Fruit fly (Drosophila melanogaster): ENCODE data around the gene CG12499.
A peak's percentile ranks its signal among the peaks of the same experiment; 100 is the strongest.

CG12499 gene

DNA sequence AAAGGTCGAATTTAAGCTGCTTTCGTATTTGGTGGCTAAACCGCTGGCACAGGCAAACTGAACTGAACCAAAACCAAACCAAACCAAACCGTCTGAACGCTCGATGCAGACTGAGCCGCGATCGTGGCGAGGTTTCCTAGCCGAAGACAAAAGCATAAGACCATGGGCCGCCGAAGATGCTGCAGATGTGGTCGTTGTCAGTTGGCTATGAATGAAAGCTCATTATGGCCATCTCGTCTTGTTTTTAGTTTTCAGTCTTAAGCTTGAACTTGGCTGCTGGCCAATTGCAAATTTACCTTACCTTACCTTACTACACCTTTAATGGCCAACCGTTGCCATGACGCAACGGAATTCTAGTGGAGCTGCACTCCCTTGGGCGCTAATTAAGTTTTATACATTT lies 10.3 kb downstream of the CG12499 start, which contains the start of gene CG13847:
TSS of gene CG13847 (minus strand) at position 101 of the 400 bp plus-strand sequence.
- no peak for TF ChIP-seq CG32121 (GFP tag; IDR thresholded peaks at IDR 0.05)
- no peak for TF ChIP-seq gl (tag; optimal IDR thresholded peaks at IDR 0.05)
- no peak for TF ChIP-seq CG34367 (tag; optimal IDR thresholded peaks at IDR 0.05)
- TF ChIP-seq CG15710 (tag; optimal IDR thresholded peaks at IDR 0.05): no peak
- TF ChIP-seq D1 (tag; optimal IDR thresholded peaks at IDR 0.05): no peak
- no peak for TF ChIP-seq CG9948 (tag; optimal IDR thresholded peaks at IDR 0.05)
- no peak for TF ChIP-seq CG8159 (tag; optimal IDR thresholded peaks at IDR 0.05)
- no peak for TF ChIP-seq CG8301 (tag; optimal IDR thresholded peaks at IDR 0.05)
- TF ChIP-seq Ets98B (GFP tag; IDR thresholded peaks at IDR 0.05): no peak
- TF ChIP-seq CG4496 (GFP tag; IDR thresholded peaks at IDR 0.05): no peak
- TF ChIP-seq CG12605 (GFP tag; IDR thresholded peaks at IDR 0.05): no peak
- no peak for TF ChIP-seq CG14655 (GFP tag; optimal IDR thresholded peaks at IDR 0.05)

DNA sequence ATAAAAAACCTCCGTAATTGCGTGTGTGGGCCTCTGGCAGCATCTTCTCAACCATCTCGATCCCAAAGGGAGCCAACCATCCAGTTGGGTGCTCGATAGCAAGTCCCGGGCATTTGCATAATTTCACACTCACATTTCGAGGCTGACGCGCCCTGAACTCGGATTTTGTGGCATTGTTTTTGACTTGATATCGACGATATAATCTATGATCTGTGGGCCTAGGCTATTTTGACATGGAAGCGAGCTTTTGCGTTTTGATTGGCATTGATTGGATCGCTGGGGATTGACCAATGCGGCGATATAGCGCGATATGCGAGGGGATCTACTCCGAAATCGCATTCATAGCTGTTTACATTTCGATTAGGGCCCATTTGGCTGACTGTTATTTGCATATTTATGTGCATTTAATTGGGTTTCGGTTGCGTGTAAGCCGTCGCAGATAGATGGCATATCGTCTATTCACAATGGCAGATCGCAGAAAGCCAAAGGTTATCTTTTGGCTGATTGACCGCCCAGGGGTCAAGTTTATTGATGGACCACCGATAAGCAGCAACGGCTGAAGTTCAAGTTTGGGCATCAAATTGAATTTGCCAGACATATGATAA lies 14.1 kb downstream of the CG12499 start:
- TF ChIP-seq CG32121 (GFP tag; IDR thresholded peaks at IDR 0.05) (no peak), CG15710 (tag; optimal IDR thresholded peaks at IDR 0.05) (no peak), gl (tag; optimal IDR thresholded peaks at IDR 0.05) (no peak), CG12605 (GFP tag; IDR thresholded peaks at IDR 0.05) (no peak), Snoo (tag; optimal IDR thresholded peaks at IDR 0.05) (no peak), CG17806 (tag; optimal IDR thresholded peaks at IDR 0.05) (no peak), Ets98B (GFP tag; IDR thresholded peaks at IDR 0.05) (no peak), CG10348 (GFP tag; IDR thresholded peaks at IDR 0.05) (no peak), CG14655 (GFP tag; optimal IDR thresholded peaks at IDR 0.05) (no peak)

DNA sequence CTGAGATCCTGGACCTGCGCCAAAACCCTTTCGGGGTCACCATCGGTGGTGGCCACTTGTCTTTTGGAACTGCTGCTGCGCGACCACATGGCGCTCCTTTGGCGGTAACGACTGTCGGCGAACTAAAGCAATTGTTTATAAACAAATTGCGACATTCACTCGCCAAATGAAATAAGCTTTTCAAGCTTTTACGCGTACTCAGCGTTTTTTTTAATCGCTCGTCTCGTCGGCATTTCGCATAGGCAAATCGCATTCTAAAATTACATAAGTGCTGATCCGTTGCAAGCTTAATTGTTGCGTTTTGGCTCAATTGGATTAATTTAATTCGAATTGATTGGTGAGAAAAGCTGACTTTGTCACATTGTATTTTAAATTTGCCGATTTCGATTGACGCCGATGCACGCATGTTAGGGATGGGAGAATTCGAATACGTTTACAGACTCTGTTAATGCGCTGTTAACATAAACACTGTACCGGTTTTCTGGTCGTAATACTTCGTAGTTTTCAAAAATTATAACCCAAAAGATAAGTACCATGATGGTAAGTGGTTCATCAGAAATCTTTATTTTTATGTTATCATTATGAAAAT lies 21.7 kb downstream of the CG12499 start, which contains the start of gene pinta:
TSS of gene pinta (minus strand) at position 328 of the 589 bp plus-strand sequence.
- TF ChIP-seq Pif1B (GFP tag; optimal IDR thresholded peaks at IDR 0.05) (no peak), CG4496 (GFP tag; IDR thresholded peaks at IDR 0.05) (no peak), CG9948 (tag; optimal IDR thresholded peaks at IDR 0.05) (no peak), CG17806 (tag; optimal IDR thresholded peaks at IDR 0.05) (no peak), Ets98B (GFP tag; IDR thresholded peaks at IDR 0.05) (no peak), CG8301 (tag; optimal IDR thresholded peaks at IDR 0.05) (no peak), CG15710 (tag; optimal IDR thresholded peaks at IDR 0.05) (no peak), CG34367 (tag; optimal IDR thresholded peaks at IDR 0.05) (no peak), CG32121 (GFP tag; IDR thresholded peaks at IDR 0.05) (no peak), CG8159 (tag; optimal IDR thresholded peaks at IDR 0.05) (no peak)

DNA sequence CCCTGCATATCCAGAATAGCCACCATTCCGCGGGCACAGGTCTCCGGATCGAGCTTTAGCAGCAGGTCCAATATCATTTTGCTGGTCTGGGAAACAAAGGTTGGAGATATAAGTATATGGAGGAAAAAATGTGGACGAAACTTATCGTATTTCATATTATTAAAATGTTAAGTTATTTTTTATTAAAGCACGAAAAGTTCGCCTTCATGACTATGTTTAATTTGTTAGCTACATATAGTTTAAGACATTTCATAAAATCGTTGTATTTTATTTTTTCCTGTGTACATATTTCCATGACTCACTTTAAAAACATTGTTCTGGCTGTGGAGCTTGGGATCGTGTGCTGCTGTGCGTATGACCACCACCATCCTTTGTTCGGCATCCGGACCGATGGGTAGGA lies 22.4 kb downstream of the CG12499 start:
- TF ChIP-seq fd96Ca (GFP tag; IDR thresholded peaks at IDR 0.05) (no peak), Pif1B (GFP tag; optimal IDR thresholded peaks at IDR 0.05) (no peak), CG32121 (GFP tag; IDR thresholded peaks at IDR 0.05) (no peak), CG34367 (tag; optimal IDR thresholded peaks at IDR 0.05) (peak; percentile 45), EcR (GFP tag; optimal IDR thresholded peaks at IDR 0.05) (peak; percentile 30), CG8159 (tag; optimal IDR thresholded peaks at IDR 0.05) (peak; percentile 66), Pif1A (GFP tag; optimal IDR thresholded peaks at IDR 0.05) (no peak), Snoo (tag; optimal IDR thresholded peaks at IDR 0.05) (peak; percentile 30), CG8301 (tag; optimal IDR thresholded peaks at IDR 0.05) (no peak), CG13204 (GFP tag; optimal IDR thresholded peaks at IDR 0.05) (no peak), CG14655 (GFP tag; optimal IDR thresholded peaks at IDR 0.05) (no peak), CG12605 (GFP tag; IDR thresholded peaks at IDR 0.05) (0 out of 2 replicates have a peak, but pooled peaks have one; percentile 34), CG15710 (tag; optimal IDR thresholded peaks at IDR 0.05) (peak; percentile 63), D1 (tag; optimal IDR thresholded peaks at IDR 0.05) (no peak), CG9948 (tag; optimal IDR thresholded peaks at IDR 0.05) (peak; percentile 50), gl (tag; optimal IDR thresholded peaks at IDR 0.05) (no peak), CG4496 (GFP tag; IDR thresholded peaks at IDR 0.05) (0 out of 3 replicates have a peak, but pooled peaks have one; percentile 37), CG17806 (tag; optimal IDR thresholded peaks at IDR 0.05) (peak; percentile 58), rn (GFP tag; IDR thresholded peaks at IDR 0.05) (no peak), Ets98B (GFP tag; IDR thresholded peaks at IDR 0.05) (no peak), CG10348 (GFP tag; IDR thresholded peaks at IDR 0.05) (no peak)

DNA sequence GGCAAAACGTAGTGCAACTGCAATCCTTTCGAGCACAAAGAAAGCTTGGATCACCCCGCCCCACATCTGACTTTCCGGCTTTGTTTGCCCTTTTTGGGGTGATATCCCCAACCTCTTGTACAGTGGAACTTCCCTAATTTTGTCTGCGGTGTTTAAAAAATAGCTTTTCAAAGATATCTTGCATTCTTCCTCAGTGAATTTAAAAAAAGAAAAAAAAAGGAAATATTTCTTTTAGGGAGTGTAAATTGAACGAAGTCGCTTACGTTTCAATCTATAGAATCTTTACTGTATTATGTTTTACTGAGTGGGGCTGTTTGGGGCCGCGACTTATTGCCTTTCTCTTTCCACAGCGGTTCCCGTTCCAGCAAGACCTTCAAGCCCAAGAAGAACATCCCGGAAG lies 24.8 kb downstream of the CG12499 start:
- TF ChIP-seq CG17806 (tag; optimal IDR thresholded peaks at IDR 0.05) (peak; percentile 43), CG8301 (tag; optimal IDR thresholded peaks at IDR 0.05) (no peak), Snoo (tag; optimal IDR thresholded peaks at IDR 0.05) (peak; percentile 87), Pif1A (GFP tag; optimal IDR thresholded peaks at IDR 0.05) (peak; percentile 74), Pif1B (GFP tag; optimal IDR thresholded peaks at IDR 0.05) (peak; percentile 71), CG14655 (GFP tag; optimal IDR thresholded peaks at IDR 0.05) (no peak), CG8159 (tag; optimal IDR thresholded peaks at IDR 0.05) (peak; percentile 55), CG4496 (GFP tag; IDR thresholded peaks at IDR 0.05) (peak; percentile 86), gl (tag; optimal IDR thresholded peaks at IDR 0.05) (no peak), fd96Ca (GFP tag; IDR thresholded peaks at IDR 0.05) (no peak), Ets98B (GFP tag; IDR thresholded peaks at IDR 0.05) (peak; percentile 70), CG32121 (GFP tag; IDR thresholded peaks at IDR 0.05) (peak; percentile 60; the same call in 1 of the 2 replicates), CG12605 (GFP tag; IDR thresholded peaks at IDR 0.05) (peak; percentile 61), CG10348 (GFP tag; IDR thresholded peaks at IDR 0.05) (0 out of 2 replicates have a peak, but pooled peaks have one; percentile 32), EcR (GFP tag; optimal IDR thresholded peaks at IDR 0.05) (no peak), CG9948 (tag; optimal IDR thresholded peaks at IDR 0.05) (peak; percentile 49), rn (GFP tag; IDR thresholded peaks at IDR 0.05) (no peak), CG13204 (GFP tag; optimal IDR thresholded peaks at IDR 0.05) (no peak), CG15710 (tag; optimal IDR thresholded peaks at IDR 0.05) (peak; percentile 70), CG34367 (tag; optimal IDR thresholded peaks at IDR 0.05) (peak; percentile 23), D1 (tag; optimal IDR thresholded peaks at IDR 0.05) (no peak)

All from whole organism, pupa.